Worm (Caenorhabditis elegans): Measurements from ENCODE around the gene F54D5.2.
A peak's percentile ranks its signal among the peaks of the same experiment; 100 is the strongest.

ce11 chrII:11566970-11567711, 5.8 kb upstream of the F54D5.2 start, which contains the start of gene F54D5.5:
- TF ChIP-seq pes-1 (GFP tag; IDR thresholded peaks at IDR 0.05) (0 out of 2 replicates have a peak, but pooled peaks have one; percentile 18), ama-1 (optimal IDR thresholded peaks at IDR 0.05) (no peak), F13C5.2 (tag; optimal IDR thresholded peaks at IDR 0.05) (peak; percentile 16), hnd-1 (tag; optimal IDR thresholded peaks at IDR 0.05) (no peak), tbx-37 (GFP tag; conservative IDR thresholded peaks at IDR 0.05) (no peak), tbx-11 (GFP tag; IDR thresholded peaks at IDR 0.05) (0 out of 2 replicates have a peak, but pooled peaks have one; percentile 49), flt-1 (GFP tag; IDR thresholded peaks at IDR 0.05) (peak; percentile 27; the same call in 1 of the 2 replicates), tra-4 (tag; optimal IDR thresholded peaks at IDR 0.05) (no peak), sea-1 (GFP tag; conservative IDR thresholded peaks at IDR 0.05) (0 out of 2 replicates have a peak, but pooled peaks have one; percentile 38), ceh-13 (GFP tag; optimal IDR thresholded peaks at IDR 0.05) (no peak), ets-7 (tag; optimal IDR thresholded peaks at IDR 0.05) (no peak)

Measured in whole organism, early embryonic.